Worm (Caenorhabditis elegans): ENCODE data around the gene clec-51.

DNA sequence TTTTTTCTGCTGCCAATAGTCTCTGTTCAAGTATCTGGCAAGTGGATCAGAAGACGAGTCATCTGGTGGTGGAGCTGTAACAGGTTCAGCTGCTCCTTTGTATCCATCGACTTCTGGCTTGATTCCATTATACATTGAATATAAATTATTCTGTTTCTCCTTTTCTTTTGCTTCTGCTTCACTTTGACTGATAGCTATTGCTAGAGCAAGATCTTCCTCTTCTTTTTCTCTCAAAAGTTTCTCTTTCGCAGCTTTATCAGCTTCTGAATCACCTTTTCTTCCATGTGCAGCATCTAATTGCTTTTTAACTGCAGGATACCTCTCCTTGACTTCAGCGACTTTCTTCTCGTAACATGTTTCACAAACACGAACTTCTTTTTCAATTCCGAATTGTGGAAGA lies 40.0 kb upstream of the clec-51 start:
- TF ChIP-seq sea-2 (GFP tag; optimal IDR thresholded peaks at IDR 0.05) (no peak), nhr-12 (tag; optimal IDR thresholded peaks at IDR 0.05) (no peak), nhr-77 (tag; optimal IDR thresholded peaks at IDR 0.05) (no peak), lin-15B (tag; optimal IDR thresholded peaks at IDR 0.05) (no peak), fos-1 (tag; optimal IDR thresholded peaks at IDR 0.05) (no peak), nhr-237 (tag; optimal IDR thresholded peaks at IDR 0.05) (no peak), jun-1 (tag; optimal IDR thresholded peaks at IDR 0.05) (no peak), nhr-28 (tag; optimal IDR thresholded peaks at IDR 0.05) (no peak)
